Worm (Caenorhabditis elegans) whole organism, L4/young adult: Measurements from ENCODE around the gene nlp-80.

Experiments used
- W03F9.2 ChIP-seq: fragments of 150-350 bp; optimal IDR thresholded peaks from 2 replicates; lab custom pipeline; 2014; ENCODE audit warnings: missing biosample characterization, missing genetic modification characterization
- dao-5 ChIP-seq: sonication (generic microtip); optimal IDR thresholded peaks from 2 replicates; lab custom pipeline; 2016; ENCODE audit warnings: missing genotype, missing genetic modification characterization, moderate library complexity, missing compliant biosample characterization
- him-1 ChIP-seq: sonication (generic microtip); optimal IDR thresholded peaks from 2 replicates; lab custom pipeline; 2016; ENCODE audit warnings: missing genotype, missing genetic modification reagents, missing genetic modification characterization, missing compliant biosample characterization

- TF ChIP-seq him-1 (tag; lab: Kevin White, UChicago) (no peak), W03F9.2 (tag; lab: Kevin White, UChicago) (no peak), dao-5 (tag; lab: Kevin White, UChicago) (no peak)
Measured at ce11 chrV:11046730-11047129, 18.7 kb downstream of the nlp-80 start, which contains the start of gene dhs-18.
